Worm (Caenorhabditis elegans) whole organism, dauer: ENCODE data around the gene ZK809.1.

Experiments used
- unc-62 ChIP-seq: sonication (generic microtip); optimal IDR thresholded peaks from 2 replicates; lab custom pipeline; 2017; ENCODE audit warnings: missing biosample characterization, missing genetic modification reagents, missing genetic modification characterization

The ZK809.1 gene

ce11 chrIV:11641802-11642201 is at the start of gene ZK809.1:
TSS of gene ZK809.1 (plus strand) at chrIV:11642102.
- TF ChIP-seq unc-62 (GFP tag; lab: Kevin White, UChicago), result no peak

DNA sequence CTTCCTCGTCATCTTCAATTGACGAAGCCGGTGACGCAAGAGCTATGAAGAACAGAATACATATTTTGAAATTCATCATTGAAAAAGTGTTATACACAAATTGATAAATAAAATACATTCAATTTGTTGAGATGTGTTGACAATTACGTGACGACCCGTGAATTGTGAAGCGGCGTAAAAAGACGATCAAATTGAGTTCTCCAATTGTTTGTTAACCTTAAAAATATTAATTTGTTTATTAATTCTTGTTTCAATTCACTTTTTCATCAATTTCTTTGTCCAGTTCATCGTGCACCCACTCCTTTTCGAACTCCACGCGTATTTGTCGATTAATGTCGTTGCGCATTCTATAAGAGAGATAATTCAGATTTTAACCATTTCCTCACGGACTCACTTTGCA is 49.7 kb upstream of the ZK809.1 start, which contains the start of gene spe-36:
spe-36 (minus strand) TSS at position 101 of the 400 bp plus-strand sequence.
- TF ChIP-seq unc-62 (GFP tag; lab: Kevin White, UChicago), result no peak

ce11 chrIV:11592820-11593219 is 49.1 kb upstream of the ZK809.1 start:
- no peak for TF ChIP-seq unc-62 (GFP tag; lab: Kevin White, UChicago)

DNA sequence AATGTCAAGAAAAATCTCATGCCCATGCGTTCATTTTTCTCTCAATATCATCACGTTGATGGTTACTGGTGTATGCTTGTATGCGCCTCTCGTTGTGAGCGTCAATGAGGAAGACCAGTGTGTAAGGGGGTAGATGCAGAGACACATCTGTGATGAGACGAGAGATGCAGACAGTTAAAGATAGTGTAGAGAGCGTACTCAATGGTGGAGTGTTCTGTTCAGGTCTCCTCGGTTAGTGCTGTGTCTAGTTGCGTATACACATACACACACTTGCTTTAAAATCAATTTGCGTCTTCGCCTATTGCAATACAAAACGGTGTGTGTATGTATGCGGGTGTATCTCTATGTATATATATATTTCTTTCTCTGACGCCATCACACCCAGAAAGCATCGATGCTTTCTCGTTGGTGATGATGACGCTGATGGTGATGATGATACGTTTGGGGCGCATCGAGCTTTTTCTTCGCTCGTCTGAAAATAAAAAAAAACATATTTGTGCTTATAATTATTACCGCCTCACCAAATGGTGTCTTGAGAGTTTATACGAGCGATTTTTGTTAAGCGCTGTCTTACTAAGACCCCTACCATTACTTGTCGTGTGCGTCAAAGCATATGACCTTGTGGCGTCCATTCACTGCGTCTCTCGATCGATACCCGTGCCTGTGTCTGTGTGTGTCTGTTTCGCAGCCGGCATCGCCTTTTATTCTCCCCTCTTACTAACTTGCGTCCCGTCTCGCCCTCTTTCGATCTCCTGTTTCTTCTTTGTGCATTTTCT is 48.3 kb upstream of the ZK809.1 start, which contains the start of gene F40F11.3:
F40F11.3 (minus strand) TSS at position 589 of the 776 bp plus-strand sequence.
- no peak for TF ChIP-seq unc-62 (GFP tag; lab: Kevin White, UChicago)

- TF ChIP-seq unc-62 (GFP tag; lab: Kevin White, UChicago), result no peak
Observed at ce11 chrIV:11594191-11594673, 47.7 kb upstream of the ZK809.1 start, which contains the start of gene mig-38. TSS of gene mig-38 (plus strand) at chrIV:11594244.

- TF ChIP-seq unc-62 (GFP tag; lab: Kevin White, UChicago), result no peak
Observed at ce11 chrIV:11597079-11597478, 44.8 kb upstream of the ZK809.1 start.

- TF ChIP-seq unc-62 (GFP tag; lab: Kevin White, UChicago), result no peak
Observed at ce11 chrIV:11599717-11600116, 42.2 kb upstream of the ZK809.1 start.

ce11 chrIV:11601721-11602405 is 40.0 kb upstream of the ZK809.1 start:
- no peak for TF ChIP-seq unc-62 (GFP tag; lab: Kevin White, UChicago)

ce11 chrIV:11602498-11603068 is 39.3 kb upstream of the ZK809.1 start, which contains the start of gene rps-11:
TSS of gene rps-11 (plus strand) at chrIV:11602641.
- no peak for TF ChIP-seq unc-62 (GFP tag; lab: Kevin White, UChicago)

ce11 chrIV:11603265-11603840 is 38.5 kb upstream of the ZK809.1 start:
- no peak for TF ChIP-seq unc-62 (GFP tag; lab: Kevin White, UChicago)

ce11 chrIV:11604909-11605308 is 37.0 kb upstream of the ZK809.1 start, which contains the start of the genes ragc-1 and Y24F12A.1:
TSS of gene ragc-1 (minus strand) at chrIV:11604933.
TSS of gene Y24F12A.1 (plus strand) at chrIV:11605254.
- no peak for TF ChIP-seq unc-62 (GFP tag; lab: Kevin White, UChicago)

DNA sequence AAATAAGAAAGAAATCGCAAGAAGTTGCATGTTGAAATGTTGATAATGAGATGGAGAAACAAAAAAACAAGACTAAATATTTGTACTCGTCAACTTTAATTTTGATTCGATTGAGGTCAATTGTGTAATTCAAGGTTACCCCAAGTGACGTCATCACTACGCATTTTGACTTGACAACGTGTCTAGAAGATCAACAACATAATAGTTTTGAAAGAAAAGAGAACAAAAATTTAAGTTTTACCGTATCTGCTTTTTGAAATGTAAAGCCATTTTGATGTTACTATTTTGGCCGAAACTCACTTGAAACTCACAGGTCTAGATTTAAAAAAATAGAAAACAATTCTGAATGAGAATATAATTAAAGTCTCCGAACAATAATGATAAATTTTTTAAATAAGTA is 21.0 kb upstream of the ZK809.1 start, which contains the start of gene dsl-5:
dsl-5 (minus strand) TSS at position 101 of the 400 bp plus-strand sequence.
- TF ChIP-seq unc-62 (GFP tag; lab: Kevin White, UChicago), result no peak

ce11 chrIV:11622336-11622735 is 19.6 kb upstream of the ZK809.1 start:
- TF ChIP-seq unc-62 (GFP tag; lab: Kevin White, UChicago), result no peak

ce11 chrIV:11623060-11623459 is 18.8 kb upstream of the ZK809.1 start, which contains the start of gene lys-4:
TSS of gene lys-4 (minus strand) at chrIV:11623174.
- TF ChIP-seq unc-62 (GFP tag; lab: Kevin White, UChicago), result no peak

DNA sequence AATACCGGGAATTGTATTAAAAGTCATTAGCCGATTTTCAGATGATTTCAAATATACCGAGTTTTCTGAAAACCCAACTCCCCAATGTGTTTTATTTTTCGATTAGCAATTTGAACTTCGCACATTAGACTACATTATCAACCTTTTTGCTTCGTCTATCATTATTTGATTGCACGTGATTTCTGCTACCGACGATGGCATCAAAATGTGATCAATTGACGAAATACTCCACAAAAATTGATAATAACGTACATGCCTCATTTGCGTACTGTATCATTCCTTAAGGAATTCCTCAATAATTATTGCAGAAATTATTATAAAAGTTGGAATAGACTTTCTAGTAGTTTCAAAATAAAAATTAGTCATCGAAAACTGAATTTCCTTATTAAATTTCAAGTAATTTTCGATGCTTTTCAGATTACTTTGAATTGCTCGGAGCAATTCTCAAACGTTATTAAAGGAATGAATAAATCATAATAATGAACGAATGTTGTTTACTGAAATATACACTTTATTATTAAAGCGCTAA is 18.1 kb upstream of the ZK809.1 start:
- no peak for TF ChIP-seq unc-62 (GFP tag; lab: Kevin White, UChicago)
